Fruit fly (Drosophila melanogaster) whole organism, embryonic: Measurements from ENCODE around the gene Gcna.

Experiments
- Awh ChIP-seq: fragments of 200-800 bp; sonication (Bioruptor generic); IDR thresholded peaks from 2 replicates; pipeline ENCODE4, ENCODE4 v1.3.6; 2022; ENCODE audit warnings: missing biosample characterization, missing genetic modification characterization
- BEAF-32 ChIP-seq: fragments of 200-800 bp; sonication (Bioruptor generic); optimal IDR thresholded peaks from 3 replicates; lab custom pipeline; 2017; ENCODE audit warnings: missing biosample characterization, missing genetic modification characterization, mild to moderate bottlenecking, moderate library complexity, missing genetic modification reagents
- CG11504 ChIP-seq: fragments of 200-800 bp; sonication (Bioruptor generic); optimal IDR thresholded peaks from 3 replicates; lab custom pipeline; 2019; ENCODE audit warnings: missing biosample characterization, mild to moderate bottlenecking, missing genetic modification characterization, moderate library complexity
- CG13775 ChIP-seq: fragments of 200-800 bp; sonication (Bioruptor generic); optimal IDR thresholded peaks from 3 replicates; lab custom pipeline; 2017; ENCODE audit warnings: missing biosample characterization, mild to moderate bottlenecking, missing genetic modification characterization
- CG14014 ChIP-seq: fragments of 200-800 bp; sonication (Bioruptor generic); IDR thresholded peaks from 2 replicates; pipeline ENCODE4 v1.3.6; 2022; ENCODE audit warnings: missing biosample characterization, missing genetic modification characterization
- CG14050 ChIP-seq: fragments of 200-800 bp; sonication (Bioruptor generic); IDR thresholded peaks from 3 replicates; pipeline ENCODE4 v1.3.6; 2022; ENCODE audit warnings: missing biosample characterization, missing genetic modification characterization
- CG14667 ChIP-seq: fragments of 200-800 bp; sonication (Bioruptor generic); IDR thresholded peaks from 2 replicates; pipeline ENCODE4 v1.3.6; 2022; ENCODE audit warnings: missing biosample characterization, missing genetic modification characterization
- CG15073 ChIP-seq: fragments of 200-800 bp; sonication (Bioruptor generic); optimal IDR thresholded peaks from 2 replicates; lab custom pipeline; 2016; ENCODE audit warnings: missing biosample characterization, missing genetic modification characterization
- CG15479 ChIP-seq: fragments of 200-800 bp; sonication (Bioruptor generic); optimal IDR thresholded peaks from 3 replicates; lab custom pipeline; 2019; ENCODE audit warnings: missing biosample characterization, mild to moderate bottlenecking, missing genetic modification characterization, moderate library complexity
- CG15696 ChIP-seq: fragments of 200-800 bp; sonication (Bioruptor generic); optimal IDR thresholded peaks from 2 replicates; lab custom pipeline; 2019; ENCODE audit warnings: missing biosample characterization, mild to moderate bottlenecking, missing genetic modification characterization, moderate library complexity
- CG1792 ChIP-seq: fragments of 200-800 bp; sonication (Bioruptor generic); optimal IDR thresholded peaks from 2 replicates; lab custom pipeline; 2016; ENCODE audit warnings: missing biosample characterization, missing genetic modification characterization
- CG3995 ChIP-seq: fragments of 200-800 bp; sonication (Bioruptor generic); optimal IDR thresholded peaks from 3 replicates; lab custom pipeline; 2016; ENCODE audit warnings: missing biosample characterization, missing genetic modification characterization
- CG4730 ChIP-seq: fragments of 200-800 bp; sonication (Bioruptor generic); IDR thresholded peaks from 2 replicates; pipeline ENCODE4 v1.3.6; 2022; ENCODE audit warnings: missing biosample characterization, missing genetic modification characterization
- CG6654 ChIP-seq: fragments of 200-800 bp; sonication (Bioruptor generic); optimal IDR thresholded peaks from 2 replicates; lab custom pipeline; 2017; ENCODE audit warnings: missing biosample characterization, mild to moderate bottlenecking, missing genetic modification characterization
- CG7928 ChIP-seq: fragments of 200-800 bp; sonication (Bioruptor generic); optimal IDR thresholded peaks from 2 replicates; lab custom pipeline; 2017; ENCODE audit warnings: missing biosample characterization, mild to moderate bottlenecking, missing genetic modification characterization
- CG8089 ChIP-seq: fragments of 200-800 bp; sonication (Bioruptor generic); optimal IDR thresholded peaks from 3 replicates; lab custom pipeline; 2016; ENCODE audit warnings: missing biosample characterization, missing genetic modification characterization
- CG8290 ChIP-seq, 3 experiments: fragments of 200-800 bp; sonication (Bioruptor generic); optimal IDR thresholded peaks; 2 replicates each; lab custom pipeline; 2016 to 2019; ENCODE audit warnings: missing biosample characterization in 3 of 3, missing genetic modification characterization in 3 of 3, mild to moderate bottlenecking in 2 of 3, moderate library complexity in 1 of 3
- Dbx ChIP-seq: fragments of 200-800 bp; sonication (Bioruptor generic); IDR thresholded peaks from 3 replicates; pipeline ENCODE4 v1.3.6; 2022; ENCODE audit warnings: missing biosample characterization, missing genetic modification characterization
- Doc2 ChIP-seq: fragments of 200-800 bp; sonication (Bioruptor generic); IDR thresholded peaks from 2 replicates; pipeline ENCODE4 v1.3.6; 2022; ENCODE audit warnings: missing biosample characterization, missing genetic modification characterization
- Fer2 ChIP-seq: fragments of 200-800 bp; sonication (Bioruptor generic); optimal IDR thresholded peaks from 2 replicates; lab custom pipeline; 2018; ENCODE audit warnings: missing biosample characterization, mild to moderate bottlenecking, missing genetic modification characterization, moderate library complexity
- Gug ChIP-seq: fragments of 200-800 bp; sonication (Bioruptor generic); IDR thresholded peaks from 4 replicates; pipeline ENCODE4 v1.3.6; 2022; ENCODE audit warnings: missing biosample characterization, missing genetic modification characterization
- HLHmδ ChIP-seq: fragments of 200-800 bp; sonication (Bioruptor generic); optimal IDR thresholded peaks from 2 replicates; lab custom pipeline; 2018; ENCODE audit warnings: missing biosample characterization, mild to moderate bottlenecking, missing genetic modification characterization, moderate library complexity
- Hr78 ChIP-seq, 2 experiments: fragments of 200-800 bp in 1 of 2; fragments of >200 bp in 1 of 2; sonication (Bioruptor generic) in 1 of 2; optimal IDR thresholded peaks; 2 replicates each; lab custom pipeline; 2017 to 2019; ENCODE audit warnings: missing biosample characterization in 2 of 2, missing genetic modification characterization in 2 of 2, mild to moderate bottlenecking in 1 of 2, moderate library complexity in 1 of 2
- NC2β ChIP-seq: fragments of 200-800 bp; sonication (Bioruptor generic); optimal IDR thresholded peaks from 2 replicates; lab custom pipeline; 2016; ENCODE audit warnings: missing biosample characterization, missing genetic modification characterization
- Nf-YB ChIP-seq: fragments of 200-800 bp; sonication (Bioruptor generic); optimal IDR thresholded peaks from 3 replicates; lab custom pipeline; 2019; ENCODE audit warnings: missing biosample characterization, mild to moderate bottlenecking, missing genetic modification characterization, moderate library complexity
- Scr ChIP-seq: fragments of 200-800 bp; sonication (Bioruptor generic); IDR thresholded peaks from 2 replicates; pipeline ENCODE4 v1.3.6; 2022; ENCODE audit warnings: missing biosample characterization, missing genetic modification characterization; ENCODE audit not compliant: partially characterized antibody
- Stat92E ChIP-seq, 3 experiments: fragments of >200 bp in 2 of 3; fragments of 200-800 bp in 1 of 3; sonication (Bioruptor generic) in 1 of 3; optimal IDR thresholded peaks; 2 replicates each; lab custom pipeline; 2017 to 2019; ENCODE audit warnings: missing biosample characterization in 3 of 3, missing genetic modification characterization in 3 of 3, mild to moderate bottlenecking in 1 of 3, moderate library complexity in 1 of 3
- br ChIP-seq: fragments of >200 bp; optimal IDR thresholded peaks from 2 replicates; lab custom pipeline; 2017
- ewg ChIP-seq: fragments of 200-800 bp; sonication (Bioruptor generic); optimal IDR thresholded peaks from 3 replicates; lab custom pipeline; 2017; ENCODE audit warnings: mild to moderate bottlenecking, missing biosample characterization, missing genetic modification reagents, missing genetic modification characterization
- fru ChIP-seq: fragments of >200 bp; optimal IDR thresholded peaks from 2 replicates; lab custom pipeline; 2017
- gsb ChIP-seq: fragments of 200-800 bp; sonication (Bioruptor generic); IDR thresholded peaks from 2 replicates; pipeline ENCODE4 v1.3.6; 2022; ENCODE audit warnings: missing biosample characterization, missing genetic modification characterization
- gsb-n ChIP-seq: fragments of 200-800 bp; sonication (Bioruptor generic); optimal IDR thresholded peaks from 3 replicates; lab custom pipeline; 2018; ENCODE audit warnings: missing biosample characterization, mild to moderate bottlenecking, missing genetic modification characterization
- ham ChIP-seq: fragments of 200-800 bp; sonication (Bioruptor generic); IDR thresholded peaks from 2 replicates; pipeline ENCODE4 v1.3.6; 2022; ENCODE audit warnings: missing biosample characterization, missing genetic modification characterization
- hbn ChIP-seq: fragments of 200-800 bp; sonication (Bioruptor generic); IDR thresholded peaks from 2 replicates; pipeline ENCODE4 v1.3.6; 2022; ENCODE audit warnings: missing biosample characterization, missing genetic modification characterization; ENCODE audit not compliant: partially characterized antibody
- insv ChIP-seq, 2 experiments: fragments of 200-800 bp; sonication (Bioruptor generic); optimal IDR thresholded peaks; 3 replicates each; lab custom pipeline; 2016 to 2018; ENCODE audit warnings: missing biosample characterization in 2 of 2, missing genetic modification characterization in 2 of 2
- kni ChIP-seq: fragments of 200-800 bp; sonication (Bioruptor generic); optimal IDR thresholded peaks from 3 replicates; lab custom pipeline; 2017; ENCODE audit warnings: mild to moderate bottlenecking, missing biosample characterization, missing genetic modification reagents, missing genetic modification characterization
- lbe ChIP-seq: fragments of 200-800 bp; sonication (Bioruptor generic); optimal IDR thresholded peaks from 2 replicates; lab custom pipeline; 2016; ENCODE audit warnings: missing biosample characterization, mild to moderate bottlenecking, missing genetic modification characterization
- lov ChIP-seq, 2 experiments: fragments of 200-800 bp in 1 of 2; fragments of >200 bp in 1 of 2; sonication (Bioruptor generic) in 1 of 2; IDR thresholded peaks in 1 of 2; optimal IDR thresholded peaks in 1 of 2; 2 replicates in 1 of 2; 3 replicates in 1 of 2; pipeline versions ENCODE4 v1.3.6 to Lab custom; 2017 to 2022; ENCODE audit warnings: missing biosample characterization in 1 of 2, missing genetic modification characterization in 1 of 2
- luna ChIP-seq: fragments of 200-800 bp; sonication (Bioruptor generic); optimal IDR thresholded peaks from 2 replicates; lab custom pipeline; 2016; ENCODE audit warnings: missing biosample characterization, missing genetic modification characterization
- pan ChIP-seq, 4 experiments: fragments of >200 bp in 3 of 4; fragments of 200-800 bp in 1 of 4; sonication (Bioruptor generic) in 1 of 4; optimal IDR thresholded peaks in 3 of 4; IDR thresholded peaks in 1 of 4; 2 replicates each; pipeline versions ENCODE4 v1.3.6 to Lab custom; 2017 to 2022; ENCODE audit warnings: missing biosample characterization in 2 of 4, missing genetic modification characterization in 2 of 4, mixed read lengths in 1 of 4
- pros ChIP-seq: fragments of 200-800 bp; sonication (Bioruptor generic); optimal IDR thresholded peaks from 3 replicates; lab custom pipeline; 2019; ENCODE audit warnings: missing biosample characterization, mild to moderate bottlenecking, missing genetic modification characterization, moderate library complexity
- rib ChIP-seq: fragments of 200-800 bp; sonication (Bioruptor generic); IDR thresholded peaks from 2 replicates; pipeline ENCODE4 v1.3.6; 2022; ENCODE audit warnings: missing biosample characterization, missing genetic modification characterization
- scrt ChIP-seq: fragments of 200-800 bp; sonication (Bioruptor generic); optimal IDR thresholded peaks from 2 replicates; lab custom pipeline; 2018; ENCODE audit warnings: missing biosample characterization, mild to moderate bottlenecking, missing genetic modification characterization, moderate library complexity
- sob ChIP-seq: fragments of 200-800 bp; sonication (Bioruptor generic); IDR thresholded peaks from 2 replicates; pipeline ENCODE4 v1.3.6; 2022; ENCODE audit warnings: missing biosample characterization, missing genetic modification characterization
- tup ChIP-seq: fragments of 200-800 bp; sonication (Bioruptor generic); optimal IDR thresholded peaks from 2 replicates; lab custom pipeline; 2016; ENCODE audit warnings: missing biosample characterization, mild to moderate bottlenecking, missing genetic modification characterization, moderate library complexity
- wek ChIP-seq: fragments of 200-800 bp; sonication (Bioruptor generic); optimal IDR thresholded peaks from 3 replicates; lab custom pipeline; 2018; ENCODE audit warnings: missing biosample characterization, mild to moderate bottlenecking, missing genetic modification characterization, moderate library complexity

Gcna gene

DNA sequence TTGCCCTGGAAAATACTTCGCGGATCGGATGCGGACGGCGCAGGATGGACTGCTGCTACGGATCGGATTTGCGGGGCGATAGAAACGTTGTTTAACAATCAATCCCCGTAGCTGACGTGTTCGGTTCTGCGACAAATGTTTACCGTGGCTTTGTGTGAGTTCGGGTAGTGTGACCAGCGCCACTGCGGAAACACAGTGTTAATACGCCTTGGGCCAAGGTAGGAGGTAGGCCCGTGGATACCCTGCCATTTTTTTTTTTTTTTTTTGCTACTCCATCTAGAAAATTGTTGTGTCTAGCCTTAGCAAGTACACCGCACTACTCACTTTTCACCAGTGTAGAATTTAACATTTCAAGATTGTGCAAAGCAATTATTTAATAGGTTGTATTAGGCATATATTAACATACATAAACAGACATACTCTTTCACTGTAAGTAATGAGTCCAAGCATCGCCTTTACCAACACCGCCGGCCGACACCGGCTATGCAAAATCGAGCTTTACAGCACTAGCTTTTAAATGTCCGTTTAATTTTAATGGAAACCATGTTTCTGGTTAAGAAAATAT is 3.9 kb downstream of the Gcna start, which contains the start of gene deltaCOP (continued):
- TF ChIP-seq CG13775 (GFP tag; lab: Kevin White, UChicago) (peak; percentile 84), Gug (GFP tag; lab: Robert Waterston, UW) (peak; percentile 86), gsb (GFP tag; lab: Robert Waterston, UW) (peak; percentile 61)

DNA sequence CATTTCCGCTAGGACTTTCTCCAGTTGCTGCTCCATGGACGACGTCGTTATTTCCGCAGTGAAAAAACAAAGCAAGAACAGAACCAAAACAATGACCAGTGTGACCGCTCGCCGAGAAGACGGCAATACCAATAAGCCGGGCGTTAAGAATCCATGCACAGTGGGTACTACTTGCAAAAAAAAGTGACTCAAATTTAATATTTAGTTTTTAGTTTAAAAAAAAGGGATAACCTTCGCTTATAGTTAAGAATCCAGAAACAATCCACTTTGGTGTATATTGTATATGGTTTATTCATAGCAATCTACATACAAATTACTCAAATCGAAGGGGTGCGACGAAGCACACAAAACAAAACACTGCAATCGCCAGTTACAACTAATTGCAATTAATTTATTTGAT is 6.8 kb downstream of the Gcna start, which contains the start of gene Lamtor5:
Gene Lamtor5, minus strand, starts transcription at position 105 of the 400 bp plus-strand sequence.
- no peak for TF ChIP-seq CG15479 (GFP tag; lab: Kevin White, UChicago)
- TF ChIP-seq Doc2 (GFP tag; lab: Robert Waterston, UW): no peak
- no peak for TF ChIP-seq CG14667 (GFP tag; lab: Robert Waterston, UW)
- no peak for TF ChIP-seq lov (optimal IDR thresholded peaks at IDR 0.05; lab: Kevin White, UChicago)
- TF ChIP-seq lov (GFP tag; IDR thresholded peaks at IDR 0.05; lab: Robert Waterston, UW): no peak
- peak; percentile 47 for TF ChIP-seq CG11504 (tag; lab: Kevin White, UChicago)
- TF ChIP-seq CG15696 (tag; lab: Kevin White, UChicago): peak; percentile 15
- no peak for TF ChIP-seq hbn (GFP tag; lab: Robert Waterston, UW)
- TF ChIP-seq ham (GFP tag; lab: Robert Waterston, UW): no peak
- TF ChIP-seq lbe (GFP tag; lab: Kevin White, UChicago): no peak
- no peak for TF ChIP-seq luna (GFP tag; lab: Kevin White, UChicago)
- TF ChIP-seq CG6654 (GFP tag; lab: Kevin White, UChicago): no peak
- TF ChIP-seq gsb-n (tag; lab: Kevin White, UChicago): no peak
- TF ChIP-seq scrt (GFP tag; lab: Kevin White, UChicago): no peak
- peak; percentile 61 for TF ChIP-seq sob (GFP tag; lab: Robert Waterston, UW)
- no peak for TF ChIP-seq Hr78 (GFP tag; optimal IDR thresholded peaks at IDR 0.05; lab: Kevin White, UChicago)
- 0 out of 2 replicates have a peak, but pooled peaks have one; percentile 21 for TF ChIP-seq Scr (GFP tag; lab: Robert Waterston, UW)
- TF ChIP-seq CG8089: no peak
- no peak for TF ChIP-seq br (lab: Kevin White, UChicago)
- TF ChIP-seq kni: no peak
- no peak for TF ChIP-seq CG7928 (GFP tag; lab: Kevin White, UChicago)
- no peak for TF ChIP-seq CG8290 (GFP tag; optimal IDR thresholded peaks at IDR 0.05; lab: Kevin White, UChicago)
- peak in 1 of 2 experiments; percentile 54 for TF ChIP-seq CG8290 (tag; optimal IDR thresholded peaks at IDR 0.05; lab: Kevin White, UChicago)
- TF ChIP-seq CG4730 (GFP tag; lab: Robert Waterston, UW): no peak
- TF ChIP-seq CG1792 (GFP tag; lab: Kevin White, UChicago): no peak
- peak; percentile 15 for TF ChIP-seq BEAF-32
- TF ChIP-seq CG15073: no peak
- TF ChIP-seq Stat92E (GFP tag; optimal IDR thresholded peaks at IDR 0.05; lab: Kevin White, UChicago): peak in 1 of 3 experiments; percentile 15
- TF ChIP-seq Nf-YB (GFP tag; lab: Kevin White, UChicago): peak; percentile 19
- TF ChIP-seq insv (GFP tag; optimal IDR thresholded peaks at IDR 0.05; lab: Kevin White, UChicago): peak in 1 of 2 experiments; percentile 8
- TF ChIP-seq NC2β (GFP tag; lab: Kevin White, UChicago): peak; percentile 1
- TF ChIP-seq Fer2 (tag; lab: Kevin White, UChicago): no peak
- TF ChIP-seq ewg (GFP tag; lab: Kevin White, UChicago): no peak
- TF ChIP-seq HLHmδ: no peak
- TF ChIP-seq fru (lab: Kevin White, UChicago): no peak
- no peak for TF ChIP-seq pros (GFP tag; lab: Kevin White, UChicago)
- TF ChIP-seq Awh (GFP tag; lab: Robert Waterston, UW): no peak
- no peak for TF ChIP-seq pan (optimal IDR thresholded peaks at IDR 0.05; lab: Kevin White, UChicago)
- peak in 1 of 2 experiments; percentile 34 for TF ChIP-seq pan (GFP tag; optimal IDR thresholded peaks at IDR 0.05 in 1 of 2, IDR thresholded peaks at IDR 0.05 in 1 of 2)
- TF ChIP-seq Dbx (GFP tag; lab: Robert Waterston, UW): 0 out of 3 replicates have a peak, but pooled peaks have one; percentile 34
- TF ChIP-seq CG3995 (GFP tag; lab: Kevin White, UChicago): no peak
- no peak for TF ChIP-seq rib (GFP tag; lab: Robert Waterston, UW)
- TF ChIP-seq wek (GFP tag; lab: Kevin White, UChicago): no peak
- no peak for TF ChIP-seq tup (GFP tag; lab: Kevin White, UChicago)
- TF ChIP-seq CG14050: no peak
- TF ChIP-seq CG14014 (GFP tag; lab: Robert Waterston, UW): peak; percentile 34; the same call in 1 of the 2 replicates
